Worm (Caenorhabditis elegans) whole organism, midembryonic: ENCODE data around the gene M6.11.

Experiments used
- T22C8.4 ChIP-seq: fragments of 200-800 bp; sonication (Bioruptor generic); IDR thresholded peaks from 2 replicates; pipeline ENCODE4 v1.3.6; 2022; ENCODE audit warnings: missing genetic modification characterization, missing compliant biosample characterization
- cog-1 ChIP-seq: sonication (generic microtip); optimal IDR thresholded peaks from 2 replicates; lab custom pipeline; 2016; ENCODE audit warnings: missing genetic modification characterization, missing compliant biosample characterization
- flt-1 ChIP-seq: fragments of 200-800 bp; sonication (Bioruptor generic); IDR thresholded peaks from 2 replicates; pipeline ENCODE4 v1.3.6; 2022; ENCODE audit warnings: missing genetic modification characterization, missing compliant biosample characterization
- klf-2 ChIP-seq: fragments of 200-800 bp; sonication (Bioruptor generic); conservative IDR thresholded peaks from 2 replicates; pipeline ENCODE4 v1.3.6; 2022; ENCODE audit warnings: missing genetic modification reagents, missing genetic modification characterization, missing compliant biosample characterization
- med-1 ChIP-seq: sonication (generic microtip); optimal IDR thresholded peaks from 2 replicates; lab custom pipeline; 2017; ENCODE audit warnings: missing genetic modification characterization, mild to moderate bottlenecking, missing compliant biosample characterization, antibody characterized with exemption, missing genetic modification reagents; ENCODE audit not compliant: insufficient read depth
- ref-1 ChIP-seq: fragments of 200-800 bp; sonication (Bioruptor generic); conservative IDR thresholded peaks from 2 replicates; pipeline ENCODE4 v1.3.6; 2022; ENCODE audit warnings: missing genetic modification reagents, missing genetic modification characterization, missing compliant biosample characterization
- tab-1 ChIP-seq: fragments of 200-800 bp; sonication (Bioruptor generic); IDR thresholded peaks from 2 replicates; pipeline ENCODE4 v1.3.6; 2022; ENCODE audit warnings: missing genetic modification characterization, missing compliant biosample characterization
- ztf-23 ChIP-seq: fragments of 200-800 bp; sonication (Bioruptor generic); IDR thresholded peaks from 2 replicates; pipeline ENCODE4 v1.3.6; 2022; ENCODE audit warnings: missing genetic modification reagents, missing genetic modification characterization, missing compliant biosample characterization
- ztf-29 ChIP-seq: fragments of 200-800 bp; sonication (Bioruptor generic); IDR thresholded peaks from 2 replicates; pipeline ENCODE4 v1.3.6; 2022; ENCODE audit warnings: missing genetic modification reagents, missing genetic modification characterization, missing compliant biosample characterization

ce11 chrX:593245-593733 lies 48.1 kb downstream of the M6.11 start:
- peak; percentile 73 for TF ChIP-seq flt-1 (GFP tag; lab: Robert Waterston, UW)
- TF ChIP-seq med-1 (GFP tag; lab: Kevin White, UChicago), result no peak
- no peak for TF ChIP-seq ztf-29
- no peak for TF ChIP-seq klf-2 (GFP tag; lab: Robert Waterston, UW)
- no peak; the same call in 1 of the 2 replicates for TF ChIP-seq T22C8.4 (GFP tag; lab: Robert Waterston, UW)
- TF ChIP-seq ztf-23 (GFP tag; lab: Robert Waterston, UW), result peak; percentile 26; the same call in 1 of the 2 replicates
- no peak for TF ChIP-seq tab-1 (GFP tag; lab: Robert Waterston, UW)
- TF ChIP-seq ref-1 (GFP tag; lab: Robert Waterston, UW), result no peak
- peak; percentile 89 for TF ChIP-seq cog-1
